Fruit fly (Drosophila melanogaster) whole organism, embryonic: ENCODE results near the gene sip3.
A peak's percentile ranks its signal among the peaks of the same experiment; 100 is the strongest.

Experiments used
- Antp ChIP-seq: fragments of 200-800 bp; sonication (Bioruptor generic); optimal IDR thresholded peaks from 3 replicates; lab custom pipeline; 2016; ENCODE audit warnings: missing biosample characterization, missing genetic modification characterization
- Atf-2 ChIP-seq: fragments of 200-800 bp; sonication (Bioruptor generic); optimal IDR thresholded peaks from 2 replicates; lab custom pipeline; 2016; ENCODE audit warnings: missing biosample characterization, missing genetic modification characterization
- Awh ChIP-seq: fragments of 200-800 bp; sonication (Bioruptor generic); IDR thresholded peaks from 2 replicates; pipeline ENCODE4, ENCODE4 v1.3.6; 2022; ENCODE audit warnings: missing biosample characterization, missing genetic modification characterization
- CG10543 ChIP-seq: fragments of 200-800 bp; sonication (Bioruptor generic); optimal IDR thresholded peaks from 3 replicates; lab custom pipeline; 2017; ENCODE audit warnings: missing biosample characterization, mild to moderate bottlenecking, missing genetic modification characterization, moderate library complexity
- CG11247 ChIP-seq: fragments of 200-800 bp; sonication (Bioruptor generic); IDR thresholded peaks from 2 replicates; pipeline ENCODE4 v1.3.6; 2022; ENCODE audit warnings: missing biosample characterization, missing genetic modification characterization
- CG12744 ChIP-seq: fragments of 200-800 bp; sonication (Bioruptor generic); optimal IDR thresholded peaks from 2 replicates; lab custom pipeline; 2016; ENCODE audit warnings: missing biosample characterization, missing genetic modification characterization
- CG13894 ChIP-seq: fragments of 200-800 bp; sonication (Bioruptor generic); optimal IDR thresholded peaks from 3 replicates; lab custom pipeline; 2018; ENCODE audit warnings: missing biosample characterization, mild to moderate bottlenecking, missing genetic modification characterization, moderate library complexity
- CG15073 ChIP-seq: fragments of 200-800 bp; sonication (Bioruptor generic); optimal IDR thresholded peaks from 2 replicates; lab custom pipeline; 2016; ENCODE audit warnings: missing biosample characterization, missing genetic modification characterization
- CG16813 ChIP-seq: fragments of 200-800 bp; sonication (Bioruptor generic); IDR thresholded peaks from 3 replicates; pipeline ENCODE4 v1.3.6; 2022; ENCODE audit warnings: missing biosample characterization, missing genetic modification characterization; ENCODE audit not compliant: partially characterized antibody
- CG17186 ChIP-seq: fragments of 200-800 bp; sonication (Bioruptor generic); optimal IDR thresholded peaks from 3 replicates; lab custom pipeline; 2017; ENCODE audit warnings: missing biosample characterization, missing genetic modification reagents, missing genetic modification characterization
- CG17385 ChIP-seq: fragments of 200-800 bp; sonication (Bioruptor generic); optimal IDR thresholded peaks from 3 replicates; lab custom pipeline; 2018; ENCODE audit warnings: missing biosample characterization, mild to moderate bottlenecking, missing genetic modification characterization
- CG2120 ChIP-seq: fragments of 200-800 bp; sonication (Bioruptor generic); optimal IDR thresholded peaks from 3 replicates; lab custom pipeline; 2016; ENCODE audit warnings: missing biosample characterization, missing genetic modification characterization
- CG2199 ChIP-seq: fragments of 200-800 bp; sonication (Bioruptor generic); IDR thresholded peaks from 3 replicates; pipeline ENCODE4 v1.3.6; 2022; ENCODE audit warnings: missing biosample characterization, missing genetic modification characterization
- CG2202 ChIP-seq: fragments of 200-800 bp; sonication (Bioruptor generic); optimal IDR thresholded peaks from 2 replicates; lab custom pipeline; 2018; ENCODE audit warnings: missing biosample characterization, mild to moderate bottlenecking, missing genetic modification characterization
- CG32767 ChIP-seq: fragments of 200-800 bp; sonication (Bioruptor generic); IDR thresholded peaks from 2 replicates; pipeline ENCODE4 v1.3.6; 2022; ENCODE audit warnings: missing biosample characterization, missing genetic modification characterization
- CG4360 ChIP-seq: fragments of 200-800 bp; sonication (Bioruptor generic); IDR thresholded peaks from 2 replicates; pipeline ENCODE4 v1.3.6; 2022; ENCODE audit warnings: missing biosample characterization, missing genetic modification characterization
- CG6683 ChIP-seq: fragments of 200-800 bp; sonication (Bioruptor generic); optimal IDR thresholded peaks from 2 replicates; lab custom pipeline; 2017; ENCODE audit warnings: missing biosample characterization, mild to moderate bottlenecking, missing genetic modification characterization, missing genetic modification reagents
- CG6689 ChIP-seq: fragments of 200-800 bp; sonication (Bioruptor generic); IDR thresholded peaks from 2 replicates; pipeline ENCODE4 v1.3.6; 2022; ENCODE audit warnings: missing biosample characterization, missing genetic modification characterization
- CG8359 ChIP-seq: fragments of 200-800 bp; sonication (Bioruptor generic); optimal IDR thresholded peaks from 2 replicates; lab custom pipeline; 2017; ENCODE audit warnings: missing biosample characterization, mild to moderate bottlenecking, missing genetic modification characterization, borderline replicate concordance
- Chrac-16 ChIP-seq: fragments of 200-800 bp; sonication (Bioruptor generic); optimal IDR thresholded peaks from 3 replicates; lab custom pipeline; 2016; ENCODE audit warnings: missing biosample characterization, missing genetic modification characterization
- Deaf1 ChIP-seq: fragments of 200-800 bp; optimal IDR thresholded peaks from 3 replicates; lab custom pipeline; 2019; ENCODE audit warnings: missing biosample characterization, mild to moderate bottlenecking, missing genetic modification characterization, moderate library complexity
- Doc2 ChIP-seq: fragments of 200-800 bp; sonication (Bioruptor generic); IDR thresholded peaks from 2 replicates; pipeline ENCODE4 v1.3.6; 2022; ENCODE audit warnings: missing biosample characterization, missing genetic modification characterization
- HmgD ChIP-seq: fragments of 200-800 bp; sonication (Bioruptor generic); optimal IDR thresholded peaks from 3 replicates; lab custom pipeline; 2016; ENCODE audit warnings: missing biosample characterization, missing genetic modification characterization
- MBD-R2 ChIP-seq: fragments of 200-800 bp; sonication (Bioruptor generic); IDR thresholded peaks from 2 replicates; pipeline ENCODE4 v1.3.6; 2022; ENCODE audit warnings: missing biosample characterization, missing genetic modification characterization
- Med ChIP-seq: fragments of 200-800 bp; sonication (Bioruptor generic); peaks from one replicate; lab custom pipeline; 2016; ENCODE audit warnings: missing biosample characterization, missing genetic modification characterization, mild to moderate bottlenecking, inconsistent platforms, moderate library complexity
- NfI ChIP-seq: fragments of 200-800 bp; sonication (Bioruptor generic); optimal IDR thresholded peaks from 3 replicates; lab custom pipeline; 2018; ENCODE audit warnings: missing biosample characterization, mild to moderate bottlenecking, missing genetic modification characterization, moderate library complexity
- Pdp1 ChIP-seq, 2 experiments: fragments of 200-800 bp; sonication (Bioruptor generic); optimal IDR thresholded peaks; 3 replicates each; lab custom pipeline; 2016; ENCODE audit warnings: missing biosample characterization in 2 of 2, missing genetic modification characterization in 2 of 2, mild to moderate bottlenecking in 1 of 2, moderate library complexity in 1 of 2
- Scr ChIP-seq: fragments of 200-800 bp; sonication (Bioruptor generic); IDR thresholded peaks from 2 replicates; pipeline ENCODE4 v1.3.6; 2022; ENCODE audit warnings: missing biosample characterization, missing genetic modification characterization; ENCODE audit not compliant: partially characterized antibody
- Six4 ChIP-seq: fragments of 200-800 bp; sonication (Bioruptor generic); optimal IDR thresholded peaks from 2 replicates; lab custom pipeline; 2016; ENCODE audit warnings: missing biosample characterization, missing genetic modification characterization
- Vsx1 ChIP-seq: fragments of 200-800 bp; sonication (Bioruptor generic); optimal IDR thresholded peaks from 2 replicates; lab custom pipeline; 2017; ENCODE audit warnings: missing biosample characterization, mild to moderate bottlenecking, missing genetic modification characterization, missing genetic modification reagents
- ab ChIP-seq: fragments of 200-800 bp; sonication (Bioruptor generic); optimal IDR thresholded peaks from 2 replicates; lab custom pipeline; 2016; ENCODE audit warnings: missing biosample characterization, missing genetic modification characterization
- emc ChIP-seq: fragments of 200-800 bp; sonication (Bioruptor generic); optimal IDR thresholded peaks from 2 replicates; lab custom pipeline; 2016; ENCODE audit warnings: missing biosample characterization, missing genetic modification characterization
- eve ChIP-seq, 2 experiments: fragments of >200 bp; optimal IDR thresholded peaks; 2 replicates each; lab custom pipeline; 2017; ENCODE audit warnings: missing biosample characterization in 2 of 2, missing genetic modification characterization in 2 of 2
- exex ChIP-seq: fragments of 200-800 bp; sonication (Bioruptor generic); optimal IDR thresholded peaks from 4 replicates; lab custom pipeline; 2018; ENCODE audit warnings: missing biosample characterization, mild to moderate bottlenecking, missing genetic modification characterization, moderate library complexity
- grn ChIP-seq: fragments of 200-800 bp; sonication (Bioruptor generic); optimal IDR thresholded peaks from 3 replicates; lab custom pipeline; 2017; ENCODE audit warnings: missing biosample characterization, missing genetic modification characterization
- gsb-n ChIP-seq: fragments of 200-800 bp; sonication (Bioruptor generic); optimal IDR thresholded peaks from 3 replicates; lab custom pipeline; 2018; ENCODE audit warnings: missing biosample characterization, mild to moderate bottlenecking, missing genetic modification characterization
- mam ChIP-seq: fragments of 200-800 bp; sonication (Bioruptor generic); optimal IDR thresholded peaks from 3 replicates; lab custom pipeline; 2016; ENCODE audit warnings: missing biosample characterization, missing genetic modification characterization
- org-1 ChIP-seq: fragments of 200-800 bp; sonication (Bioruptor generic); optimal IDR thresholded peaks from 2 replicates; lab custom pipeline; 2017; ENCODE audit warnings: missing biosample characterization, missing genetic modification characterization
- ranshi ChIP-seq: fragments of 200-800 bp; sonication (Bioruptor generic); IDR thresholded peaks from 2 replicates; pipeline ENCODE4 v1.3.6; 2022; ENCODE audit warnings: missing biosample characterization, missing genetic modification characterization
- sens ChIP-seq: fragments of 200-800 bp; sonication (Bioruptor generic); peaks from one replicate; lab custom pipeline; 2016; ENCODE audit warnings: missing biosample characterization, missing genetic modification characterization
- sr ChIP-seq: fragments of 200-800 bp; sonication (Bioruptor generic); IDR thresholded peaks from 3 replicates; pipeline ENCODE4 v1.3.6; 2022; ENCODE audit warnings: missing biosample characterization, missing genetic modification characterization
- tna ChIP-seq: fragments of 200-800 bp; sonication (Bioruptor generic); IDR thresholded peaks from 2 replicates; pipeline ENCODE4 v1.3.6; 2022; ENCODE audit warnings: missing biosample characterization, missing genetic modification characterization; ENCODE audit not compliant: partially characterized antibody
- twi ChIP-seq: fragments of 200-800 bp; optimal IDR thresholded peaks from 2 replicates; lab custom pipeline; 2019; ENCODE audit warnings: missing biosample characterization, mild to moderate bottlenecking, missing genetic modification characterization, moderate library complexity
- vvl ChIP-seq: fragments of 200-800 bp; sonication (Bioruptor generic); IDR thresholded peaks from 2 replicates; pipeline ENCODE4 v1.3.6; 2022; ENCODE audit warnings: missing biosample characterization, missing genetic modification characterization

Gene sip3

DNA sequence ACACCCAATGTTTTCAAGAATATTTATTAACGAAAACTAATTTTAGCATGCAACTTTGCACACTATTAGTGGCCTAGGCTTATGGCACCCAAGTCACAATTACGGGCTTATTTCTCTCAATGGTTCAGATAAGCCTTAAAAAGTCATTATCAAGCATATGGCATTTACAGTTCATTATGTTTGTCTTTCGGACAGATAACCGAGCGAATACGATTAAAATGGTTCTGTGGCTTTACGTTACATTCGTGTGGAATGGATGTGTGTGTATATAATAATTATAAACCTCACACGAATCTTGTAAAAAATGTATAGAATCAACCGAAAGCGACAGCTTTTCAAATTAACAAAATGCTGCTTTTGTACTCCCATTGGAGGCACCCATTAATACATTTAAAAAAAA lies 36.6 kb downstream of the sip3 start:
- TF ChIP-seq CG8359 (GFP tag; lab: Kevin White, UChicago): no peak
- TF ChIP-seq exex (tag; lab: Kevin White, UChicago): peak; percentile 2
- peak; percentile 9 for TF ChIP-seq twi
- TF ChIP-seq gsb-n (tag; lab: Kevin White, UChicago): no peak
- TF ChIP-seq CG15073 (GFP tag; lab: Kevin White, UChicago): no peak
- TF ChIP-seq CG2199 (GFP tag; lab: Robert Waterston, UW): 0 out of 3 replicates have a peak, but pooled peaks have one; percentile 9

DNA sequence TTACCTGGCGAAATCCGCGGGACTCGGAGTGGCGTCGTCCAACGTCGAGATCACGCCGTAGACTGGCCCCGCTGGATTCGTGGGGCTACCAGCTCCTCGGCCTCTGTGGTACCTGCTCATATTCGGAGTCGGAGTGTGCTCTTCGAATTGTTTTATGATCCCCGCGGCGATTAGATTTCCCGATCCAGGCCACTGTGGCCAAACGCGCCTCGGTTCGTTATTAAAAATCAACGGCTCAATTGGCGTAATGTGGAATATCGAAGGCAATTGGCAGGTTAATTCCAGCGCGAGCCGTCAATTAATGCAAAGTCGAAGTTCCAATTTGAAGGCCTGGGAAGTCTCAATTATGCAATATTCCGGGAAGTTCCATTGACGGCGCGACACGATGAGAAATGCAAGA lies 37.6 kb downstream of the sip3 start:
- TF ChIP-seq Pdp1 (GFP tag; optimal IDR thresholded peaks at IDR 0.05; lab: Kevin White, UChicago) (peak in 1 of 2 experiments; percentile 88), Doc2 (GFP tag; lab: Robert Waterston, UW) (no peak), mam (GFP tag; lab: Kevin White, UChicago) (no peak), CG16813 (GFP tag; lab: Robert Waterston, UW) (0 out of 3 replicates have a peak, but pooled peaks have one; percentile 38), sr (GFP tag; lab: Robert Waterston, UW) (0 out of 3 replicates have a peak, but pooled peaks have one; percentile 26), CG4360 (GFP tag; lab: Robert Waterston, UW) (no peak), HmgD (GFP tag; lab: Kevin White, UChicago) (no peak), CG17186 (GFP tag; lab: Kevin White, UChicago) (no peak), Chrac-16 (GFP tag; lab: Kevin White, UChicago) (no peak), CG13894 (peak; percentile 24), Deaf1 (tag; lab: Kevin White, UChicago) (peak; percentile 25), org-1 (GFP tag; lab: Kevin White, UChicago) (no peak), CG12744 (GFP tag; lab: Kevin White, UChicago) (no peak), Six4 (no peak), MBD-R2 (GFP tag; lab: Robert Waterston, UW) (no peak), eve (GFP tag; optimal IDR thresholded peaks at IDR 0.05; lab: Kevin White, UChicago) (no peak), emc (GFP tag; lab: Kevin White, UChicago) (no peak), Scr (GFP tag; lab: Robert Waterston, UW) (no peak), Awh (GFP tag; lab: Robert Waterston, UW) (no peak), CG10543 (GFP tag; lab: Kevin White, UChicago) (peak; percentile 5), CG2120 (GFP tag; lab: Kevin White, UChicago) (no peak), ranshi (GFP tag; lab: Robert Waterston, UW) (no peak), CG6689 (no peak), grn (GFP tag; lab: Kevin White, UChicago) (peak; percentile 28), Med (GFP tag; lab: Kevin White, UChicago) (peak; percentile 18), Vsx1 (GFP tag; lab: Kevin White, UChicago) (no peak), CG17385 (no peak), NfI (GFP tag; lab: Kevin White, UChicago) (no peak), sens (peak; percentile 75), CG2202 (tag; lab: Kevin White, UChicago) (no peak), CG6683 (GFP tag; lab: Kevin White, UChicago) (no peak), ab (no peak), CG11247 (GFP tag; lab: Robert Waterston, UW) (no peak), Antp (GFP tag; lab: Kevin White, UChicago) (no peak), CG32767 (no peak), vvl (GFP tag; lab: Robert Waterston, UW) (no peak), Atf-2 (GFP tag; lab: Kevin White, UChicago) (no peak), tna (no peak)
